Fruit fly (Drosophila melanogaster) whole organism, embryonic: Measurements from ENCODE around the gene PRL-1.

ENCODE experiments used
- CG10267 ChIP-seq: fragments of 200-800 bp; sonication (Bioruptor generic); optimal IDR thresholded peaks from 2 replicates; lab custom pipeline; 2018; ENCODE audit warnings: missing biosample characterization, mild to moderate bottlenecking, missing genetic modification characterization, moderate library complexity
- CG10274 ChIP-seq: fragments of 200-800 bp; sonication (Bioruptor generic); optimal IDR thresholded peaks from 3 replicates; lab custom pipeline; 2017; ENCODE audit warnings: missing biosample characterization, mild to moderate bottlenecking, missing genetic modification characterization
- CG10366 ChIP-seq: fragments of 200-800 bp; sonication (Bioruptor generic); IDR thresholded peaks from 2 replicates; pipeline ENCODE4 v1.3.6; 2022; ENCODE audit warnings: missing biosample characterization, missing genetic modification characterization
- CG12155 ChIP-seq: fragments of 200-800 bp; sonication (Bioruptor generic); optimal IDR thresholded peaks from 3 replicates; lab custom pipeline; 2016; ENCODE audit warnings: missing biosample characterization, missing genetic modification characterization
- CG12769 ChIP-seq: fragments of 200-800 bp; sonication (Bioruptor generic); optimal IDR thresholded peaks from 2 replicates; lab custom pipeline; 2019; ENCODE audit warnings: missing biosample characterization, mild to moderate bottlenecking, missing genetic modification characterization, moderate library complexity
- CG12942 ChIP-seq: fragments of 200-800 bp; sonication (Bioruptor generic); optimal IDR thresholded peaks from 3 replicates; lab custom pipeline; 2016; ENCODE audit warnings: missing biosample characterization, missing genetic modification characterization
- CG17385 ChIP-seq: fragments of 200-800 bp; sonication (Bioruptor generic); optimal IDR thresholded peaks from 3 replicates; lab custom pipeline; 2018; ENCODE audit warnings: missing biosample characterization, mild to moderate bottlenecking, missing genetic modification characterization
- CG17568 ChIP-seq: fragments of 200-800 bp; sonication (Bioruptor generic); optimal IDR thresholded peaks from 2 replicates; lab custom pipeline; 2018; ENCODE audit warnings: missing biosample characterization, mild to moderate bottlenecking, missing genetic modification characterization, moderate library complexity
- CG17612 ChIP-seq: fragments of 200-800 bp; sonication (Bioruptor generic); IDR thresholded peaks from 2 replicates; pipeline ENCODE4 v1.3.6; 2022; ENCODE audit warnings: missing biosample characterization, missing genetic modification characterization
- CG2120 ChIP-seq: fragments of 200-800 bp; sonication (Bioruptor generic); optimal IDR thresholded peaks from 3 replicates; lab custom pipeline; 2016; ENCODE audit warnings: missing biosample characterization, missing genetic modification characterization
- CG2202 ChIP-seq: fragments of 200-800 bp; sonication (Bioruptor generic); optimal IDR thresholded peaks from 2 replicates; lab custom pipeline; 2018; ENCODE audit warnings: missing biosample characterization, mild to moderate bottlenecking, missing genetic modification characterization
- CG32767 ChIP-seq: fragments of 200-800 bp; sonication (Bioruptor generic); IDR thresholded peaks from 2 replicates; pipeline ENCODE4 v1.3.6; 2022; ENCODE audit warnings: missing biosample characterization, missing genetic modification characterization
- CG3407 ChIP-seq: fragments of 200-800 bp; sonication (Bioruptor generic); optimal IDR thresholded peaks from 2 replicates; lab custom pipeline; 2018; ENCODE audit warnings: missing biosample characterization, mild to moderate bottlenecking, missing genetic modification characterization
- CG34376 ChIP-seq: fragments of 200-800 bp; sonication (Bioruptor generic); optimal IDR thresholded peaks from 2 replicates; lab custom pipeline; 2018; ENCODE audit warnings: missing biosample characterization, mild to moderate bottlenecking, missing genetic modification characterization
- CG3995 ChIP-seq: fragments of 200-800 bp; sonication (Bioruptor generic); optimal IDR thresholded peaks from 3 replicates; lab custom pipeline; 2016; ENCODE audit warnings: missing biosample characterization, missing genetic modification characterization
- CG4820 ChIP-seq: fragments of 200-800 bp; sonication (Bioruptor generic); optimal IDR thresholded peaks from 3 replicates; lab custom pipeline; 2016; ENCODE audit warnings: missing biosample characterization, missing genetic modification characterization
- CG7372 ChIP-seq: fragments of 200-800 bp; sonication (Bioruptor generic); IDR thresholded peaks from 2 replicates; pipeline ENCODE4 v1.3.6; 2022; ENCODE audit warnings: missing biosample characterization, missing genetic modification characterization
- CG7556 ChIP-seq: fragments of 200-800 bp; sonication (Bioruptor generic); optimal IDR thresholded peaks from 2 replicates; lab custom pipeline; 2017; ENCODE audit warnings: missing biosample characterization, mild to moderate bottlenecking, missing genetic modification characterization
- CG7745 ChIP-seq: fragments of 200-800 bp; sonication (Bioruptor generic); optimal IDR thresholded peaks from 2 replicates; lab custom pipeline; 2018; ENCODE audit warnings: missing biosample characterization, mild to moderate bottlenecking, missing genetic modification characterization, moderate library complexity
- CG8089 ChIP-seq: fragments of 200-800 bp; sonication (Bioruptor generic); optimal IDR thresholded peaks from 3 replicates; lab custom pipeline; 2016; ENCODE audit warnings: missing biosample characterization, missing genetic modification characterization
- Chrac-16 ChIP-seq: fragments of 200-800 bp; sonication (Bioruptor generic); optimal IDR thresholded peaks from 3 replicates; lab custom pipeline; 2016; ENCODE audit warnings: missing biosample characterization, missing genetic modification characterization
- Dip2 ChIP-seq: fragments of 200-800 bp; sonication (Bioruptor generic); IDR thresholded peaks from 2 replicates; pipeline ENCODE4 v1.3.6; 2022; ENCODE audit warnings: missing biosample characterization, missing genetic modification characterization
- Eip74EF ChIP-seq, 2 experiments: fragments of 200-800 bp in 1 of 2; fragments of >200 bp in 1 of 2; sonication (Bioruptor generic) in 1 of 2; optimal IDR thresholded peaks; 2 replicates each; lab custom pipeline; 2017 to 2019; ENCODE audit warnings: missing biosample characterization in 2 of 2, missing genetic modification characterization in 2 of 2, mild to moderate bottlenecking in 1 of 2, moderate library complexity in 1 of 2
- Jarid2 ChIP-seq: fragments of 200-800 bp; sonication (Bioruptor generic); optimal IDR thresholded peaks from 3 replicates; lab custom pipeline; 2017; ENCODE audit warnings: mild to moderate bottlenecking, missing biosample characterization, missing genetic modification reagents, missing genetic modification characterization
- NC2β ChIP-seq: fragments of 200-800 bp; sonication (Bioruptor generic); optimal IDR thresholded peaks from 2 replicates; lab custom pipeline; 2016; ENCODE audit warnings: missing biosample characterization, missing genetic modification characterization
- Ravus ChIP-seq: fragments of 200-800 bp; sonication (Bioruptor generic); IDR thresholded peaks from 2 replicates; pipeline ENCODE4 v1.3.6; 2022; ENCODE audit warnings: missing biosample characterization, missing genetic modification characterization
- Rx ChIP-seq: fragments of 200-800 bp; sonication (Bioruptor generic); IDR thresholded peaks from 2 replicates; pipeline ENCODE4 v1.3.6; 2022; ENCODE audit warnings: missing biosample characterization, missing genetic modification characterization
- Side ChIP-seq: fragments of 200-800 bp; sonication (Bioruptor generic); optimal IDR thresholded peaks from 2 replicates; lab custom pipeline; 2016; ENCODE audit warnings: missing biosample characterization, missing genetic modification characterization
- TFAM ChIP-seq: fragments of 200-800 bp; sonication (Bioruptor generic); optimal IDR thresholded peaks from 2 replicates; lab custom pipeline; 2017; ENCODE audit warnings: missing biosample characterization, missing genetic modification characterization, inconsistent platforms
- Taf1 ChIP-seq: fragments of 200-800 bp; sonication (Bioruptor generic); IDR thresholded peaks from 2 replicates; pipeline ENCODE4 v1.3.6; 2022; ENCODE audit warnings: missing biosample characterization, missing genetic modification characterization
- bsh ChIP-seq, 2 experiments: fragments of 200-800 bp; sonication (Bioruptor generic); optimal IDR thresholded peaks; 2 replicates each; lab custom pipeline; 2017 to 2018; ENCODE audit warnings: mild to moderate bottlenecking in 2 of 2, missing biosample characterization in 2 of 2, missing genetic modification characterization in 2 of 2, moderate library complexity in 1 of 2
- cad ChIP-seq: fragments of >200 bp; optimal IDR thresholded peaks from 2 replicates; lab custom pipeline; 2017; ENCODE audit warnings: missing biosample characterization, missing genetic modification characterization
- chif ChIP-seq, 2 experiments: fragments of 200-800 bp; sonication (Bioruptor generic); optimal IDR thresholded peaks; 3 replicates each; lab custom pipeline; 2016; ENCODE audit warnings: missing biosample characterization in 2 of 2, missing genetic modification characterization in 2 of 2
- ci ChIP-seq: fragments of 200-800 bp; sonication (Bioruptor generic); IDR thresholded peaks from 3 replicates; pipeline ENCODE4 v1.3.6; 2022; ENCODE audit warnings: missing biosample characterization, missing genetic modification characterization
- dmrt99B ChIP-seq: fragments of 200-800 bp; sonication (Bioruptor generic); optimal IDR thresholded peaks from 2 replicates; lab custom pipeline; 2018; ENCODE audit warnings: missing biosample characterization, mild to moderate bottlenecking, missing genetic modification characterization, moderate library complexity
- eve ChIP-seq, 2 experiments: fragments of >200 bp; optimal IDR thresholded peaks; 2 replicates each; lab custom pipeline; 2017; ENCODE audit warnings: missing biosample characterization in 2 of 2, missing genetic modification characterization in 2 of 2
- gcm ChIP-seq: fragments of 200-800 bp; sonication (Bioruptor generic); optimal IDR thresholded peaks from 2 replicates; lab custom pipeline; 2019; ENCODE audit warnings: missing biosample characterization, mild to moderate bottlenecking, missing genetic modification characterization, moderate library complexity
- grau ChIP-seq: fragments of 200-800 bp; optimal IDR thresholded peaks from 3 replicates; lab custom pipeline; 2019; ENCODE audit warnings: missing biosample characterization, mild to moderate bottlenecking, missing genetic modification characterization, moderate library complexity
- grn ChIP-seq: fragments of 200-800 bp; sonication (Bioruptor generic); optimal IDR thresholded peaks from 3 replicates; lab custom pipeline; 2017; ENCODE audit warnings: missing biosample characterization, missing genetic modification characterization
- gt ChIP-seq: fragments of 200-800 bp; sonication (Bioruptor generic); IDR thresholded peaks from 2 replicates; pipeline ENCODE4 v1.3.6; 2022; ENCODE audit warnings: missing biosample characterization, missing genetic modification characterization
- pfk ChIP-seq: fragments of 200-800 bp; sonication (Bioruptor generic); optimal IDR thresholded peaks from 2 replicates; lab custom pipeline; 2018; ENCODE audit warnings: missing biosample characterization, mild to moderate bottlenecking, missing genetic modification characterization, moderate library complexity
- sens ChIP-seq: fragments of 200-800 bp; sonication (Bioruptor generic); peaks from one replicate; lab custom pipeline; 2016; ENCODE audit warnings: missing biosample characterization, missing genetic modification characterization
- stc ChIP-seq: fragments of 200-800 bp; sonication (Bioruptor generic); IDR thresholded peaks from 2 replicates; pipeline ENCODE4 v1.3.6; 2022; ENCODE audit warnings: missing biosample characterization, missing genetic modification characterization
- stwl ChIP-seq: fragments of 200-800 bp; sonication (Bioruptor generic); optimal IDR thresholded peaks from 3 replicates; lab custom pipeline; 2018; ENCODE audit warnings: missing biosample characterization, mild to moderate bottlenecking, missing genetic modification characterization, moderate library complexity
- tin ChIP-seq: fragments of 200-800 bp; sonication (Bioruptor generic); optimal IDR thresholded peaks from 3 replicates; lab custom pipeline; 2016; ENCODE audit warnings: missing biosample characterization, missing genetic modification characterization
- tup ChIP-seq: fragments of 200-800 bp; sonication (Bioruptor generic); optimal IDR thresholded peaks from 2 replicates; lab custom pipeline; 2016; ENCODE audit warnings: missing biosample characterization, mild to moderate bottlenecking, missing genetic modification characterization, moderate library complexity
- twi ChIP-seq: fragments of 200-800 bp; optimal IDR thresholded peaks from 2 replicates; lab custom pipeline; 2019; ENCODE audit warnings: missing biosample characterization, mild to moderate bottlenecking, missing genetic modification characterization, moderate library complexity
- unc-4 ChIP-seq: fragments of 200-800 bp; sonication (Bioruptor generic); IDR thresholded peaks from 2 replicates; pipeline ENCODE4 v1.3.6; 2022; ENCODE audit warnings: missing biosample characterization, missing genetic modification characterization; ENCODE audit not compliant: partially characterized antibody
- usp ChIP-seq: fragments of >200 bp; optimal IDR thresholded peaks from 2 replicates; lab custom pipeline; 2017; ENCODE audit warnings: missing biosample characterization, missing genetic modification characterization
- wek ChIP-seq: fragments of 200-800 bp; sonication (Bioruptor generic); optimal IDR thresholded peaks from 3 replicates; lab custom pipeline; 2018; ENCODE audit warnings: missing biosample characterization, mild to moderate bottlenecking, missing genetic modification characterization, moderate library complexity

The PRL-1 gene

DNA sequence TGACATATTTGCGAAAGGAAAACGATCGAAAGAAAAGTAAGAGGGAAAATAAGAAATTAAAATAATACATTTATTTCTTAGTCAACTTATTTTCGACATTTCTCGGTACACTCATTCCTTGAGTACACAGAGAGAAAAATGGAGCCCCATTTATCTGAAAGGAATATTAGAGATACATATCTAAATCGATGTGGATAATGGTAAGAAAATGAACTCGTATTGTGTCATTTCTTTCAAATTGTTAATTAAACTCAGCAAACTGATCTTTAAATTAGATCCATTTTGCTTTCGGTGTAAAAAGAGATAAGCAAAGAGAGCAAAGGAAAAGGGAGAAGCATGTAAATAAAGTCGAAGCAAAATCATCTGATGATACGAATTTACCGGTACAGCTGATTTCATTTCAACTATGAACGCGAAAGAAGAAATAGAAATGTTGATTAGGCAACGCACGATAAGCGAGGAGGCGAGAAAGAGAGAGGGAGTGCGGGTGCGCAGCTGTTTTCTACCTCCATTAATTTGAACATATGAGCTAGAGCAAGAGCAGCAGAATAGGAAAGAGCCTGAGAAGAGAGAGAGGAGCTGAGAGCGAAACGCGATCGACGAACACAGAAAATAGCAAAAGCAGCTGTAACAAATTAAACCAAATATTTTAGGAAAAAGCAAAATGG, 28.4 kb upstream of the PRL-1 start:
- TF ChIP-seq CG3995 (GFP tag; lab: Kevin White, UChicago) (peak; percentile 23), TFAM (GFP tag; lab: Kevin White, UChicago) (peak; percentile 63), Eip74EF (GFP tag; optimal IDR thresholded peaks at IDR 0.05; lab: Kevin White, UChicago) (peak in 1 of 2 experiments; percentile 77), CG10274 (GFP tag; lab: Kevin White, UChicago) (peak; percentile 66), gt (no peak), grau (tag; lab: Kevin White, UChicago) (peak; percentile 90), Dip2 (GFP tag; lab: Robert Waterston, UW) (no peak), wek (GFP tag; lab: Kevin White, UChicago) (peak; percentile 68), CG10366 (GFP tag; lab: Robert Waterston, UW) (no peak), Side (peak; percentile 78), CG17612 (no peak), chif (GFP tag; optimal IDR thresholded peaks at IDR 0.05; lab: Kevin White, UChicago) (peak; percentile 84 to 92), CG4820 (GFP tag; lab: Kevin White, UChicago) (peak; percentile 85), CG17385 (GFP tag; lab: Kevin White, UChicago) (peak; percentile 79), stc (GFP tag; lab: Robert Waterston, UW) (no peak), bsh (GFP tag; optimal IDR thresholded peaks at IDR 0.05; lab: Kevin White, UChicago) (peak; percentile 2 to 92), grn (GFP tag; lab: Kevin White, UChicago) (peak; percentile 53), NC2β (peak; percentile 85), CG10267 (tag; lab: Kevin White, UChicago) (peak; percentile 79), Taf1 (GFP tag; lab: Robert Waterston, UW) (no peak), Rx (GFP tag; lab: Robert Waterston, UW) (no peak), CG12155 (GFP tag; lab: Kevin White, UChicago) (peak; percentile 87), CG7745 (peak; percentile 17), Ravus (no peak), CG32767 (no peak), CG2202 (tag; lab: Kevin White, UChicago) (peak; percentile 77), gcm (peak; percentile 82), tup (GFP tag; lab: Kevin White, UChicago) (peak; percentile 51), unc-4 (GFP tag; lab: Robert Waterston, UW) (no peak), CG17568 (GFP tag; lab: Kevin White, UChicago) (peak; percentile 67), Jarid2 (GFP tag; lab: Kevin White, UChicago) (peak; percentile 12), CG7372 (GFP tag; lab: Robert Waterston, UW) (no peak), CG2120 (GFP tag; lab: Kevin White, UChicago) (peak; percentile 88), usp (GFP tag; lab: Kevin White, UChicago) (no peak), ci (GFP tag; lab: Robert Waterston, UW) (no peak), stwl (peak; percentile 36), CG12942 (peak; percentile 81), cad (GFP tag; lab: Kevin White, UChicago) (no peak), dmrt99B (tag; lab: Kevin White, UChicago) (peak; percentile 91), CG7556 (GFP tag; lab: Kevin White, UChicago) (no peak), CG12769 (tag; lab: Kevin White, UChicago) (peak; percentile 92), pfk (GFP tag; lab: Kevin White, UChicago) (peak; percentile 84), tin (GFP tag; lab: Kevin White, UChicago) (peak; percentile 77), CG34376 (no peak), CG8089 (GFP tag; lab: Kevin White, UChicago) (peak; percentile 78), eve (GFP tag; optimal IDR thresholded peaks at IDR 0.05; lab: Kevin White, UChicago) (peak in 1 of 2 experiments; percentile 23), CG3407 (peak; percentile 59), Chrac-16 (GFP tag; lab: Kevin White, UChicago) (peak; percentile 84), sens (GFP tag; lab: Kevin White, UChicago) (peak; percentile 98), twi (no peak)
